Worm (Caenorhabditis elegans) whole organism, young adult: ENCODE measurements around the gene F13H10.1.

ENCODE experiments used
- B0035.1 ChIP-seq: sonication (generic microtip); optimal IDR thresholded peaks from 2 replicates; lab custom pipeline; 2016; ENCODE audit warnings: missing genetic modification characterization, mild to moderate bottlenecking, missing compliant biosample characterization, missing genotype, missing genetic modification reagents
- C06A6.2 ChIP-seq: fragments of 200-800 bp; sonication (Bioruptor generic); conservative IDR thresholded peaks from 2 replicates; pipeline ENCODE4 v1.3.6; 2022; ENCODE audit warnings: missing genetic modification characterization, missing compliant biosample characterization
- F22D6.2 ChIP-seq: sonication (generic microtip); optimal IDR thresholded peaks from 2 replicates; lab custom pipeline; 2016; ENCODE audit warnings: mild to moderate bottlenecking, missing genetic modification characterization, missing compliant biosample characterization
- F33H1.4 ChIP-seq: fragments of 200-800 bp; sonication (Bioruptor generic); IDR thresholded peaks from 2 replicates; pipeline ENCODE4 v1.3.6; 2022; ENCODE audit warnings: missing genetic modification reagents, missing genetic modification characterization, missing compliant biosample characterization
- F37B4.10 ChIP-seq: fragments of 200-800 bp; sonication (Bioruptor generic); IDR thresholded peaks from 2 replicates; pipeline ENCODE4 v1.3.6; 2022; ENCODE audit warnings: missing genetic modification characterization, missing compliant biosample characterization
- F52B5.7 ChIP-seq: sonication (generic microtip); optimal IDR thresholded peaks from 2 replicates; lab custom pipeline; 2016; ENCODE audit warnings: mild to moderate bottlenecking, missing genetic modification characterization, missing compliant biosample characterization
- F55B11.4 ChIP-seq: sonication (generic microtip); optimal IDR thresholded peaks from 2 replicates; lab custom pipeline; 2016; ENCODE audit warnings: missing compliant biosample characterization, missing genetic modification characterization, borderline replicate concordance; ENCODE audit not compliant: insufficient read depth
- F57A8.1 ChIP-seq: fragments of 200-800 bp; sonication (Bioruptor generic); optimal IDR thresholded peaks from 2 replicates; lab custom pipeline; 2018; ENCODE audit warnings: mild to moderate bottlenecking, missing genetic modification characterization, moderate library complexity, missing compliant biosample characterization
- F57C9.4 ChIP-seq: sonication (generic microtip); optimal IDR thresholded peaks from 2 replicates; lab custom pipeline; 2017; ENCODE audit warnings: mild to moderate bottlenecking, missing genetic modification characterization, missing compliant biosample characterization
- T07F8.4 ChIP-seq: sonication (generic microtip); optimal IDR thresholded peaks from 2 replicates; lab custom pipeline; 2016; ENCODE audit warnings: mild to moderate bottlenecking, missing genetic modification characterization, moderate library complexity, missing compliant biosample characterization
- Y53F4B.3 ChIP-seq: fragments of 200-800 bp; sonication (Bioruptor generic); IDR thresholded peaks from 2 replicates; pipeline ENCODE4 v1.3.6; 2022; ENCODE audit warnings: missing genetic modification reagents, missing genetic modification characterization, missing compliant biosample characterization
- Y95B8A.8 ChIP-seq: fragments of 200-800 bp; sonication (Bioruptor generic); IDR thresholded peaks from 2 replicates; pipeline ENCODE4 v1.3.6; 2022; ENCODE audit warnings: missing genetic modification reagents, missing genetic modification characterization, missing compliant biosample characterization
- aptf-2 ChIP-seq: fragments of 200-800 bp; sonication (Bioruptor generic); conservative IDR thresholded peaks from 2 replicates; pipeline ENCODE4 v1.3.6; 2022; ENCODE audit warnings: missing genetic modification reagents, missing genetic modification characterization, missing compliant biosample characterization
- bed-2 ChIP-seq: fragments of 200-800 bp; sonication (Bioruptor generic); IDR thresholded peaks from 2 replicates; pipeline ENCODE4 v1.3.6; 2022; ENCODE audit warnings: missing genetic modification reagents, missing genetic modification characterization, missing compliant biosample characterization
- ccch-3 ChIP-seq: fragments of 200-800 bp; sonication (Bioruptor generic); optimal IDR thresholded peaks from 2 replicates; lab custom pipeline; 2018; ENCODE audit warnings: mild to moderate bottlenecking, missing genetic modification characterization, missing compliant biosample characterization
- cebp-2 ChIP-seq: fragments of 200-800 bp; sonication (Bioruptor generic); IDR thresholded peaks from 2 replicates; pipeline ENCODE4 v1.3.6; 2022; ENCODE audit warnings: missing genetic modification characterization, missing compliant biosample characterization
- ceh-100 ChIP-seq: fragments of 200-800 bp; sonication (Bioruptor generic); IDR thresholded peaks from 2 replicates; pipeline ENCODE4 v1.3.6; 2022; ENCODE audit warnings: missing genetic modification reagents, missing genetic modification characterization, missing compliant biosample characterization
- ceh-79 ChIP-seq: sonication (generic microtip); optimal IDR thresholded peaks from 2 replicates; lab custom pipeline; 2017; ENCODE audit warnings: mild to moderate bottlenecking, missing genetic modification characterization, missing compliant biosample characterization
- chd-7 ChIP-seq: sonication (generic microtip); optimal IDR thresholded peaks from 2 replicates; lab custom pipeline; 2016; ENCODE audit warnings: mild to moderate bottlenecking, missing genetic modification characterization, moderate library complexity, missing compliant biosample characterization
- egl-18 ChIP-seq: fragments of 200-800 bp; sonication (Bioruptor generic); IDR thresholded peaks from 2 replicates; pipeline ENCODE4 v1.3.6; 2022; ENCODE audit warnings: missing genetic modification reagents, missing genetic modification characterization, missing compliant biosample characterization
- egl-44 ChIP-seq: fragments of 200-800 bp; sonication (Bioruptor generic); IDR thresholded peaks from 2 replicates; pipeline ENCODE4 v1.3.6; 2022; ENCODE audit warnings: missing genetic modification reagents, missing genetic modification characterization, missing compliant biosample characterization
- egrh-3 ChIP-seq: fragments of 200-800 bp; sonication (Bioruptor generic); IDR thresholded peaks from 2 replicates; pipeline ENCODE4 v1.3.6; 2022; ENCODE audit warnings: missing genetic modification reagents, missing genetic modification characterization, missing compliant biosample characterization
- hlh-12 ChIP-seq: sonication (generic microtip); optimal IDR thresholded peaks from 2 replicates; lab custom pipeline; 2016; ENCODE audit warnings: missing genetic modification characterization, missing compliant biosample characterization
- hlh-26 ChIP-seq: fragments of 200-800 bp; sonication (Bioruptor generic); conservative IDR thresholded peaks from 2 replicates; pipeline ENCODE4 v1.3.6; 2022; ENCODE audit warnings: missing genetic modification reagents, missing genetic modification characterization, missing compliant biosample characterization
- lin-35 ChIP-seq, 3 experiments: fragments of 150-350 bp in 2 of 3; sonication (generic microtip) in 1 of 3; optimal IDR thresholded peaks; 2 replicates each; lab custom pipeline; 2014 to 2018; ENCODE audit warnings: missing biosample characterization in 3 of 3, missing genetic modification characterization in 3 of 3, missing genetic modification reagents in 3 of 3
- lsl-1 ChIP-seq: fragments of 200-800 bp; sonication (Bioruptor generic); optimal IDR thresholded peaks from 2 replicates; lab custom pipeline; 2018; ENCODE audit warnings: mild to moderate bottlenecking, missing genetic modification characterization, moderate library complexity, missing compliant biosample characterization
- madf-8 ChIP-seq: fragments of 200-800 bp; sonication (Bioruptor generic); conservative IDR thresholded peaks from 2 replicates; pipeline ENCODE4 v1.3.6; 2022; ENCODE audit warnings: missing genetic modification reagents, missing genetic modification characterization, missing compliant biosample characterization
- mel-28 ChIP-seq: sonication (generic microtip); optimal IDR thresholded peaks from 2 replicates; lab custom pipeline; 2016; ENCODE audit warnings: borderline replicate concordance, mild to moderate bottlenecking, missing genetic modification characterization, missing compliant biosample characterization
- mes-4 ChIP-seq: sonication (generic microtip); optimal IDR thresholded peaks from 2 replicates; lab custom pipeline; 2016; ENCODE audit warnings: missing genotype, missing genetic modification characterization, missing compliant biosample characterization
- nhr-80 ChIP-seq: sonication (generic microtip); optimal IDR thresholded peaks from 2 replicates; lab custom pipeline; 2016; ENCODE audit warnings: missing genetic modification characterization, missing compliant biosample characterization
- nhr-90 ChIP-seq: sonication (generic microtip); optimal IDR thresholded peaks from 2 replicates; lab custom pipeline; 2016; ENCODE audit warnings: missing genotype, mild to moderate bottlenecking, missing genetic modification characterization, missing compliant biosample characterization
- rcor-1 ChIP-seq: fragments of 200-800 bp; sonication (Bioruptor generic); IDR thresholded peaks from 2 replicates; pipeline ENCODE4 v1.3.6; 2022; ENCODE audit warnings: missing genetic modification reagents, missing genetic modification characterization, missing compliant biosample characterization
- rpc-1 ChIP-seq, 2 experiments: fragments of 150-350 bp in 1 of 2; sonication (generic microtip) in 1 of 2; optimal IDR thresholded peaks; 2 replicates each; lab custom pipeline; 2014 to 2018; ENCODE audit warnings: missing biosample characterization in 1 of 2, missing genetic modification characterization in 1 of 2, missing genetic modification reagents in 1 of 2, missing genotype in 1 of 2
- sdz-38 ChIP-seq: sonication (generic microtip); optimal IDR thresholded peaks from 2 replicates; lab custom pipeline; 2016; ENCODE audit warnings: missing genotype, missing genetic modification characterization, missing compliant biosample characterization
- sea-2 ChIP-seq: fragments of 200-800 bp; sonication (Bioruptor generic); IDR thresholded peaks from 2 replicates; pipeline ENCODE4 v1.3.6; 2022; ENCODE audit warnings: missing genetic modification characterization, missing compliant biosample characterization
- snpc-1.1 ChIP-seq: sonication (generic microtip); optimal IDR thresholded peaks from 2 replicates; lab custom pipeline; 2017; ENCODE audit warnings: missing genetic modification characterization, mild to moderate bottlenecking, missing compliant biosample characterization, antibody characterized with exemption, moderate library complexity, missing genotype, missing genetic modification reagents; ENCODE audit not compliant: insufficient read depth
- snpc-1.3 ChIP-seq: sonication (generic microtip); optimal IDR thresholded peaks from 2 replicates; lab custom pipeline; 2017; ENCODE audit warnings: missing genetic modification characterization, mild to moderate bottlenecking, missing compliant biosample characterization, antibody characterized with exemption, moderate library complexity, missing genotype, missing genetic modification reagents; ENCODE audit not compliant: insufficient read depth
- snpc-3.4 ChIP-seq: sonication (generic microtip); optimal IDR thresholded peaks from 2 replicates; lab custom pipeline; 2017; ENCODE audit warnings: missing genetic modification characterization, mild to moderate bottlenecking, missing compliant biosample characterization, antibody characterized with exemption, moderate library complexity, missing genotype, missing genetic modification reagents
- tbx-9 ChIP-seq: sonication (generic microtip); optimal IDR thresholded peaks from 2 replicates; lab custom pipeline; 2016; ENCODE audit warnings: borderline replicate concordance, missing genetic modification characterization, inconsistent platforms, missing compliant biosample characterization
- tlf-1 ChIP-seq: fragments of 200-800 bp; sonication (Bioruptor generic); optimal IDR thresholded peaks from 2 replicates; lab custom pipeline; 2018; ENCODE audit warnings: mild to moderate bottlenecking, missing genetic modification characterization, missing compliant biosample characterization
- unc-130 ChIP-seq: sonication (generic microtip); optimal IDR thresholded peaks from 2 replicates; lab custom pipeline; 2016; ENCODE audit warnings: missing genetic modification reagents, missing genetic modification characterization, missing compliant biosample characterization
- zim-3 ChIP-seq: sonication (generic microtip); optimal IDR thresholded peaks from 2 replicates; lab custom pipeline; 2017; ENCODE audit warnings: mild to moderate bottlenecking, missing genetic modification characterization, moderate library complexity, missing compliant biosample characterization
- ztf-25 ChIP-seq: fragments of 200-800 bp; sonication (Bioruptor generic); IDR thresholded peaks from 2 replicates; pipeline ENCODE4 v1.3.6; 2022; ENCODE audit warnings: missing genetic modification reagents, missing genetic modification characterization, missing compliant biosample characterization
- ztf-3 ChIP-seq: fragments of 200-800 bp; sonication (Bioruptor generic); optimal IDR thresholded peaks from 2 replicates; lab custom pipeline; 2018; ENCODE audit warnings: mild to moderate bottlenecking, missing genetic modification characterization, missing compliant biosample characterization
- ztf-6 ChIP-seq: fragments of 200-800 bp; sonication (Bioruptor generic); IDR thresholded peaks from 2 replicates; pipeline ENCODE4 v1.3.6; 2022; ENCODE audit warnings: missing genetic modification reagents, missing genetic modification characterization, missing compliant biosample characterization

The F13H10.1 gene

DNA sequence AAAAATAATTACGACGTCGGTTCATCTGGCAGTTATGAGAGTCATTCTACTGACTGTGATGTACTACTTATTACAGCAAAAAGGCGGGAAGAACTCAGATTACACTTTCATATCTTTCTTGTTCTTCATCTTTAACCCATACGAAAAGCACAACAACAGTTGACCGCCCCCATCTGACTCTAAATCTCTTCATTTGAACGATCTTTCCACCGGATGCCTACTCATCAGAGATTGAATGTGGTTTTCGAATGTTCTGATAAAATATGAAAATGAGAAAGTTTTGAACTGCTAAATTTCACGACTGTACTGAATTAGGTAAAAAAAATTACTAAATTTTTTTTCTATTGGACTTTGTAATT, 46.2 kb upstream of the F13H10.1 start, which contains the start of gene sri-19:
Gene sri-19 (plus strand): TSS at position 143 of the 359 bp plus-strand sequence.
- TF ChIP-seq hlh-12 (tag; lab: Kevin White, UChicago) = no peak
- TF ChIP-seq B0035.1 (tag; lab: Kevin White, UChicago) = no peak
- TF ChIP-seq F57C9.4 = no peak
- TF ChIP-seq madf-8 (GFP tag; lab: Robert Waterston, UW) = no peak
- no peak for TF ChIP-seq sea-2
- no peak for TF ChIP-seq F37B4.10 (GFP tag; lab: Robert Waterston, UW)
- no peak for TF ChIP-seq chd-7
- no peak for TF ChIP-seq F55B11.4 (tag; lab: Kevin White, UChicago)
- TF ChIP-seq T07F8.4 (tag; lab: Kevin White, UChicago) = no peak
- TF ChIP-seq mes-4 = no peak

DNA sequence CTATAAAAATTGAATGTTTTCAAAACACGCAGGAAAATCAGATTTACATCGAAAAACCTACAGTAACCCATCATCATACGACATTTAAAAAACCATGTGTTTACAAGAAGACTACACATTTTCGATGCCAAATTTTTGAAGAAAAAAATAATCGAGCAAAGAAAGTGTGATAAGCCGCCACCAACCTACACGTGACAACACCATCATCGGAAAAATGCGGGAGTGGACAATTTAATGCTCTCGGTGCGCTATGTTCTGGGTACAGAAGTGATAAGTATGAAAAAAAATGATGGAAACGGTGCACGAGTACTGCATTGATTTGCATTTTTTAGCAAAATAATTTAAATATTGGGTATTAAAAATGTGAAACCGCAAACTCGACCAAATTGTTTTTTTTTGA, 39.7 kb upstream of the F13H10.1 start:
- peak; percentile 57 for TF ChIP-seq nhr-80
- TF ChIP-seq cebp-2 = no peak

DNA sequence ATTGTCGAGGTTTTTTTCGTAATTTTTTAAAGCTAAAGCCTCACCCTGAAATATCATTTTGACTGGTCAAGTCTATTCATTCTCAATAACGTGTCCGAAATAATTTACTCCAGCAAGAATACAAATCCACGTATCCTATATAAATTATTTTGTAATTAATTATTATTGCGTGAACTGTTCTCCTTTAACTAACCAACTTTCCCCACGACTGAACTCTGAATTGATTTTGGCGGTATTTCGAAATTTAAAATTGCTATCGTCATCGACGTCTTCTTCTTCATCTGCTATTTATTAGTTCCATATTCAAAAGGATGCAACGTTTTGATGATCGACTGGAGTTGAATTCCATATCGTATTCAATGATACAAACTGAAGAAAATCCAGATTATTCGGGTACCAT, 38.0 kb upstream of the F13H10.1 start, which contains the start of the genes aqp-3 and Y69E1A.8:
Gene aqp-3 (minus strand): TSS at position 101 of the 400 bp plus-strand sequence.
Gene Y69E1A.8 (plus strand): TSS at position 246 of the 400 bp plus-strand sequence.
- TF ChIP-seq F57A8.1 (no peak), rpc-1 (optimal IDR thresholded peaks at IDR 0.05; lab: Kevin White, UChicago) (no peak), rpc-1 (tag; optimal IDR thresholded peaks at IDR 0.05; lab: Kevin White, UChicago) (no peak), hlh-26 (GFP tag; lab: Robert Waterston, UW) (no peak), mel-28 (tag; lab: Kevin White, UChicago) (no peak), lin-35 (GFP tag; optimal IDR thresholded peaks at IDR 0.05; lab: Kevin White, UChicago) (no peak), ztf-25 (GFP tag; lab: Robert Waterston, UW) (no peak), unc-130 (GFP tag; lab: Kevin White, UChicago) (no peak), ztf-6 (GFP tag; lab: Robert Waterston, UW) (no peak), nhr-90 (tag; lab: Kevin White, UChicago) (no peak), sdz-38 (no peak), tlf-1 (no peak), F22D6.2 (tag; lab: Kevin White, UChicago) (no peak), Y53F4B.3 (no peak), bed-2 (GFP tag; lab: Robert Waterston, UW) (no peak), egl-44 (GFP tag; lab: Robert Waterston, UW) (no peak), F52B5.7 (tag; lab: Kevin White, UChicago) (no peak), egl-18 (no peak), ceh-100 (no peak), aptf-2 (GFP tag; lab: Robert Waterston, UW) (no peak)
- TF ChIP-seq, all 124 proteins: peak for 0

DNA sequence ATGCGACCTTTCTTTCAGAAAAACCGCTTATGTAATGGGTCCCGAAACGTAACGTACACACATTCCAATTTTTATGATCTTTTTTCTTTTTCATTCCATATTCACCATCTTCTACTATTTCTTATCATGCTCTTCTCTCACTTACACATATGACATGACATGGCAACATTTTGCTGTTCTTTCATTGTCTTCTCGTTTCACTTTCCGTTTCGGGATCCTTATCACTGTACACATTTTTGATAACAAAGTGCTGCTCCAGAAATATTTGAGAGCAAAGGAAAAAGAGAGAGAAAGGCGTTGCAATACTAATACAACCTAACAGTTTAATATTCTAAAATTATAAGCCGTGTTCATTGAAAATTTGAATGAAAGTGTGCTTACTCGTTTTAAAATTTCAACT, 34.0 kb upstream of the F13H10.1 start:
- TF ChIP-seq ccch-3 (GFP tag; lab: Kevin White, UChicago) = no peak
- no peak for TF ChIP-seq snpc-1.1 (tag; lab: Kevin White, UChicago)
- TF ChIP-seq F33H1.4 (GFP tag; lab: Robert Waterston, UW) = no peak
- no peak for TF ChIP-seq C06A6.2 (GFP tag; lab: Robert Waterston, UW)
- TF ChIP-seq snpc-3.4 (tag; lab: Kevin White, UChicago) = no peak
- no peak for TF ChIP-seq sea-2
- peak; percentile 97 for TF ChIP-seq nhr-80
- TF ChIP-seq lsl-1 (GFP tag; lab: Kevin White, UChicago) = no peak
- TF ChIP-seq bed-2 (GFP tag; lab: Robert Waterston, UW) = no peak
- no peak for TF ChIP-seq zim-3 (tag; lab: Kevin White, UChicago)
- no peak for TF ChIP-seq tbx-9 (tag; lab: Kevin White, UChicago)
- TF ChIP-seq Y95B8A.8 = no peak
- no peak for TF ChIP-seq rcor-1 (GFP tag; lab: Robert Waterston, UW)
- TF ChIP-seq ztf-3 (GFP tag; lab: Kevin White, UChicago) = no peak
- no peak for TF ChIP-seq ceh-79 (tag; lab: Kevin White, UChicago)
- TF ChIP-seq snpc-1.3 = no peak
- no peak for TF ChIP-seq mel-28 (tag; lab: Kevin White, UChicago)
- no peak for TF ChIP-seq egrh-3 (GFP tag; lab: Robert Waterston, UW)
- no peak for TF ChIP-seq cebp-2
